Worm (Caenorhabditis elegans) whole organism, L4 larva: ENCODE results near the gene cdc-50.B.

ENCODE experiments used
- F44E2.7 ChIP-seq: fragments of 200-800 bp; sonication (Bioruptor generic); IDR thresholded peaks from 2 replicates; pipeline ENCODE4 v2.1.2; 2022; ENCODE audit warnings: missing genetic modification characterization, missing compliant biosample characterization
- F49E8.2 ChIP-seq: sonication (generic microtip); optimal IDR thresholded peaks from 2 replicates; lab custom pipeline; 2016; ENCODE audit warnings: missing compliant biosample characterization, mild to moderate bottlenecking, missing genetic modification characterization, borderline replicate concordance
- R02D3.7 ChIP-seq: fragments of 150-350 bp; sonication (generic microtip); optimal IDR thresholded peaks from 3 replicates; lab custom pipeline; 2014; ENCODE audit warnings: missing biosample characterization, missing genetic modification characterization
- T26A8.4 ChIP-seq: fragments of 200-800 bp; sonication (Bioruptor generic); IDR thresholded peaks from 2 replicates; pipeline ENCODE4 v1.3.6; 2022; ENCODE audit warnings: missing genetic modification characterization, missing compliant biosample characterization
- aha-1 ChIP-seq: fragments of 150-350 bp; peaks from one replicate; lab custom pipeline; 2014; ENCODE audit warnings: missing biosample characterization, missing genetic modification characterization
- ama-1 ChIP-seq: fragments of 150-350 bp; optimal IDR thresholded peaks from 2 replicates; lab custom pipeline; 2014; ENCODE audit warnings: inconsistent platforms, mixed read lengths
- arid-1 ChIP-seq: fragments of 200-800 bp; sonication (Bioruptor generic); conservative IDR thresholded peaks from 2 replicates; pipeline ENCODE4 v1.3.6; 2022; ENCODE audit warnings: missing genetic modification reagents, missing genetic modification characterization, missing compliant biosample characterization
- ceh-20 ChIP-seq: fragments of 200-800 bp; sonication (Bioruptor generic); IDR thresholded peaks from 2 replicates; pipeline ENCODE4 v1.3.6; 2022; ENCODE audit warnings: missing genetic modification reagents, missing genetic modification characterization, missing compliant biosample characterization
- ceh-28 ChIP-seq: fragments of 150-350 bp; optimal IDR thresholded peaks from 2 replicates; lab custom pipeline; 2014; ENCODE audit warnings: missing biosample characterization, missing genetic modification reagents, missing genetic modification characterization
- ceh-32 ChIP-seq: sonication (generic microtip); optimal IDR thresholded peaks from 2 replicates; lab custom pipeline; 2016; ENCODE audit warnings: mild to moderate bottlenecking, missing genetic modification characterization, missing compliant biosample characterization; ENCODE audit not compliant: poor library complexity
- ceh-62 ChIP-seq: sonication (generic microtip); optimal IDR thresholded peaks from 2 replicates; lab custom pipeline; 2017; ENCODE audit warnings: missing biosample characterization, missing genetic modification characterization
- ceh-82 ChIP-seq: sonication (generic microtip); optimal IDR thresholded peaks from 2 replicates; lab custom pipeline; 2017; ENCODE audit warnings: missing biosample characterization, missing genetic modification characterization
- ces-1 ChIP-seq: fragments of 150-350 bp; sonication (generic microtip); optimal IDR thresholded peaks from 4 replicates; lab custom pipeline; 2014; ENCODE audit warnings: missing biosample characterization, missing genetic modification reagents, missing genetic modification characterization
- daf-16 ChIP-seq, 3 experiments: sonication (generic microtip); optimal IDR thresholded peaks; 2 replicates each; lab custom pipeline; 2016 to 2017; ENCODE audit warnings: missing genetic modification characterization in 3 of 3, missing genetic modification reagents in 3 of 3, mild to moderate bottlenecking in 2 of 3, missing compliant biosample characterization in 2 of 3, missing biosample characterization in 1 of 3, moderate library complexity in 1 of 3
- dmd-6 ChIP-seq: fragments of 200-800 bp; sonication (Bioruptor generic); IDR thresholded peaks from 2 replicates; pipeline ENCODE4 v1.3.6; 2022; ENCODE audit warnings: missing genetic modification reagents, missing genetic modification characterization, missing compliant biosample characterization
- duxl-1 ChIP-seq: sonication (generic microtip); optimal IDR thresholded peaks from 2 replicates; lab custom pipeline; 2016; ENCODE audit warnings: mild to moderate bottlenecking, missing genetic modification characterization, moderate library complexity, missing compliant biosample characterization; ENCODE audit not compliant: poor library complexity
- dve-1 ChIP-seq: sonication (generic microtip); optimal IDR thresholded peaks from 2 replicates; lab custom pipeline; 2017; ENCODE audit warnings: antibody characterized with exemption, mild to moderate bottlenecking, missing genetic modification characterization, missing compliant biosample characterization; ENCODE audit not compliant: insufficient read depth
- fkh-10 ChIP-seq: fragments of 150-350 bp; optimal IDR thresholded peaks from 2 replicates; lab custom pipeline; 2014; ENCODE audit warnings: missing biosample characterization, missing genetic modification reagents, missing genetic modification characterization
- hif-1 ChIP-seq, 2 experiments: sonication (generic microtip); optimal IDR thresholded peaks; 2 replicates each; lab custom pipeline; 2016 to 2017; ENCODE audit warnings: missing compliant biosample characterization in 2 of 2, missing genetic modification characterization in 2 of 2, missing genetic modification reagents in 2 of 2, missing genotype in 2 of 2, mild to moderate bottlenecking in 1 of 2
- hlh-11 ChIP-seq: fragments of 200-800 bp; sonication (Bioruptor generic); optimal IDR thresholded peaks from 2 replicates; lab custom pipeline; 2018; ENCODE audit warnings: mild to moderate bottlenecking, missing genetic modification characterization, missing compliant biosample characterization
- lim-7 ChIP-seq: fragments of 200-800 bp; sonication (Bioruptor generic); IDR thresholded peaks from 2 replicates; pipeline ENCODE4 v1.3.6; 2022; ENCODE audit warnings: missing genetic modification characterization, missing compliant biosample characterization
- lin-1 ChIP-seq: fragments of 200-800 bp; sonication (Bioruptor generic); IDR thresholded peaks from 2 replicates; pipeline ENCODE4 v1.3.6; 2022; ENCODE audit warnings: missing genetic modification reagents, missing genetic modification characterization, missing compliant biosample characterization
- lin-15B ChIP-seq: fragments of 150-350 bp; sonication (generic microtip); optimal IDR thresholded peaks from 3 replicates; lab custom pipeline; 2014; ENCODE audit warnings: missing biosample characterization, missing genetic modification characterization
- lin-29 ChIP-seq: fragments of 200-800 bp; sonication (Bioruptor generic); IDR thresholded peaks from 2 replicates; pipeline ENCODE4 v1.3.6; 2022; ENCODE audit warnings: missing genetic modification reagents, missing genetic modification characterization, missing compliant biosample characterization
- lsy-2 ChIP-seq, 2 experiments: fragments of 150-350 bp in 1 of 2; sonication (generic microtip) in 1 of 2; optimal IDR thresholded peaks; 2 replicates each; lab custom pipeline; 2014 to 2017; ENCODE audit warnings: missing biosample characterization in 2 of 2, missing genetic modification characterization in 2 of 2
- mdl-1 ChIP-seq, 2 experiments: fragments of 150-350 bp in 1 of 2; sonication (generic microtip) in 1 of 2; optimal IDR thresholded peaks; 2 replicates each; lab custom pipeline; 2014 to 2017; ENCODE audit warnings: missing biosample characterization in 2 of 2, missing genetic modification characterization in 2 of 2
- mep-1 ChIP-seq: fragments of 150-350 bp; sonication (generic microtip); optimal IDR thresholded peaks from 3 replicates; lab custom pipeline; 2014; ENCODE audit warnings: missing biosample characterization, missing genetic modification characterization
- nhr-10 ChIP-seq: fragments of 150-350 bp; optimal IDR thresholded peaks from 2 replicates; lab custom pipeline; 2014; ENCODE audit warnings: missing biosample characterization, missing genetic modification characterization
- nhr-11 ChIP-seq: fragments of 150-350 bp; optimal IDR thresholded peaks from 2 replicates; lab custom pipeline; 2014; ENCODE audit warnings: missing biosample characterization, missing genetic modification characterization
- nhr-28 ChIP-seq: fragments of 150-350 bp; optimal IDR thresholded peaks from 2 replicates; lab custom pipeline; 2014; ENCODE audit warnings: missing biosample characterization, missing genetic modification characterization
- nhr-48 ChIP-seq: sonication (generic microtip); optimal IDR thresholded peaks from 2 replicates; lab custom pipeline; 2016; ENCODE audit warnings: mild to moderate bottlenecking, missing genetic modification characterization, missing compliant biosample characterization
- pqm-1 ChIP-seq: sonication (generic microtip); optimal IDR thresholded peaks from 2 replicates; lab custom pipeline; 2017; ENCODE audit warnings: missing biosample characterization, missing genetic modification characterization
- skn-1 ChIP-seq: fragments of 150-350 bp; optimal IDR thresholded peaks from 2 replicates; lab custom pipeline; 2014; ENCODE audit warnings: missing biosample characterization, missing genetic modification characterization
- snpc-1.2 ChIP-seq: fragments of 200-800 bp; sonication (Bioruptor generic); IDR thresholded peaks from 2 replicates; pipeline ENCODE4 v1.3.6; 2022; ENCODE audit warnings: missing genetic modification reagents, missing genetic modification characterization, missing compliant biosample characterization
- snpc-4 ChIP-seq: fragments of 150-350 bp; optimal IDR thresholded peaks from 2 replicates; lab custom pipeline; 2014; ENCODE audit warnings: missing biosample characterization, missing genetic modification characterization
- spr-3 ChIP-seq: fragments of 200-800 bp; sonication (Bioruptor generic); optimal IDR thresholded peaks from 2 replicates; lab custom pipeline; 2018; ENCODE audit warnings: mild to moderate bottlenecking, missing genetic modification characterization, missing compliant biosample characterization
- tra-1 ChIP-seq: fragments of 200-800 bp; sonication (Bioruptor generic); IDR thresholded peaks from 2 replicates; pipeline ENCODE4 v1.3.6; 2022; ENCODE audit warnings: missing genetic modification reagents, missing genetic modification characterization, missing compliant biosample characterization
- unc-130 ChIP-seq: sonication (generic microtip); optimal IDR thresholded peaks from 2 replicates; lab custom pipeline; 2016; ENCODE audit warnings: missing genetic modification reagents, missing genetic modification characterization, missing compliant biosample characterization
- unc-62 ChIP-seq, 3 experiments: fragments of 150-350 bp in 1 of 3; sonication (generic microtip); optimal IDR thresholded peaks in 2 of 3; peaks in 1 of 3; 1 replicate in 1 of 3; 2 replicates in 2 of 3; lab custom pipeline; 2014 to 2017; ENCODE audit warnings: missing biosample characterization in 3 of 3, missing genetic modification characterization in 3 of 3, missing genetic modification reagents in 3 of 3, missing genotype in 1 of 3
- vab-7 ChIP-seq: fragments of 200-800 bp; sonication (Bioruptor generic); IDR thresholded peaks from 2 replicates; pipeline ENCODE4 v1.3.6; 2022; ENCODE audit warnings: missing genetic modification reagents, missing genetic modification characterization, missing compliant biosample characterization
- zag-1 ChIP-seq: fragments of 150-350 bp; optimal IDR thresholded peaks from 2 replicates; lab custom pipeline; 2014; ENCODE audit warnings: missing biosample characterization, missing genetic modification characterization
- zfp-2 ChIP-seq: sonication (generic microtip); optimal IDR thresholded peaks from 2 replicates; lab custom pipeline; 2016; ENCODE audit warnings: mild to moderate bottlenecking, missing genetic modification characterization, missing compliant biosample characterization
- zfp-3 ChIP-seq: fragments of 200-800 bp; sonication (Bioruptor generic); conservative IDR thresholded peaks from 2 replicates; pipeline ENCODE4 v1.3.6; 2022; ENCODE audit warnings: missing genetic modification reagents, missing genetic modification characterization, missing compliant biosample characterization

The cdc-50.B gene

DNA sequence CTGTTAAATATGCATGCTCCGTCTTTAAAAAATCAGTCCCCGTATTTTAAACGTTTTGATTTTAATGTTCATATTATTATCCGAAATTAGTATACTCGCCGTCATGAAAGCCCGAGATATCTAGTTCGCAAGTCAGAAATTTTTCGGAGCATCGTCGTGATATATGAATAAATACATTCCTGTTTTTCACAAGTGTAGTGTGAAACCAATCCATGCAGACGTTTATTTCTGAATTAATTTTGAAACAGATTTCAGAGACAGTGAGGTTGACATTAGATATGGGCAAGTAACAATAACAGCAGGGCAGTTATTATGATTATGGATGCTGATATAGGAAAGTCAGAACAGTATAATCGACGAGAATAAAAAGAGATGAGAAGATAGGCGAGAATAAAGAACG, 12.2 kb upstream of the cdc-50.B start:
- TF ChIP-seq ceh-82 (tag; lab: Kevin White, UChicago), result no peak
- no peak for TF ChIP-seq nhr-48 (tag; lab: Kevin White, UChicago)
- no peak for TF ChIP-seq T26A8.4 (GFP tag; lab: Robert Waterston, UW)
- no peak for TF ChIP-seq zag-1
- peak; percentile 34; the same call in 1 of the 2 replicates for TF ChIP-seq snpc-1.2 (GFP tag; lab: Robert Waterston, UW)
- TF ChIP-seq lim-7 (GFP tag; lab: Robert Waterston, UW), result no peak

- no peak for TF ChIP-seq ceh-28
- TF ChIP-seq zfp-2, result no peak
- TF ChIP-seq unc-130 (GFP tag; lab: Kevin White, UChicago), result no peak
- TF ChIP-seq hif-1 (tag; optimal IDR thresholded peaks at IDR 0.05; lab: Kevin White, UChicago), result no peak
- no peak for TF ChIP-seq ama-1
- TF ChIP-seq duxl-1 (tag; lab: Kevin White, UChicago), result no peak
- TF ChIP-seq snpc-1.2 (GFP tag; lab: Robert Waterston, UW), result 0 out of 2 replicates have a peak, but pooled peaks have one; percentile 6
Measured at ce11 chrIV:8754146-8754545, 10.5 kb upstream of the cdc-50.B start.

ce11 chrIV:8754727-8755126, 9.9 kb upstream of the cdc-50.B start, which contains the start of gene elli-1:
elli-1 (minus strand) TSS chrIV:8754827.
- TF ChIP-seq F49E8.2 (no peak), ceh-62 (tag; lab: Kevin White, UChicago) (no peak), ceh-32 (tag; lab: Kevin White, UChicago) (no peak), F44E2.7 (GFP tag; lab: Robert Waterston, UW) (no peak), ceh-28 (no peak), lin-29 (no peak)
- TF ChIP-seq, all 104 proteins: peak for 0

DNA sequence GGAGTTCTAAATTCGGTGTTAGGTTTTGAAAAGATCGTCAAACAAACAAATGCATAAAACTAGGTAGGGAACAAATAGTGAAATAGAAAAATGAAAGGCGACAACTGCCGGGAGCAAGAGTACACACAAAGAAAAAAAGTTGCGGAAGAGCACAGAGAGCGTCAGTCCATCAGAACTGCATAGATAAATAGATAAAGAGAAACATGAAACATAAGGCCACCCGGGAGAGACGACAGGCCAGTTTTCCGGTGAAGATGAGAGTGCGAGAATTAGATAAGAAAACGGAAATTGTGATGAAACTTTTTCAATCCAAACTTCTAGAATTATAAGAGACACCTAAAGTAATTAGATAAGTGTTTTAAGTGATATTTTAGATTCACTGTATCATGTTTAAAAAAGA, 6.9 kb upstream of the cdc-50.B start:
- TF ChIP-seq lsy-2 (tag; optimal IDR thresholded peaks at IDR 0.05; lab: Kevin White, UChicago) (peak in 1 of 2 experiments; percentile 4), aha-1 (peak; percentile 12), pqm-1 (peak; percentile 89), nhr-28 (tag; lab: Kevin White, UChicago) (peak; percentile 61), dve-1 (tag; lab: Kevin White, UChicago) (peak; percentile 59), tra-1 (GFP tag; lab: Robert Waterston, UW) (0 out of 2 replicates have a peak, but pooled peaks have one; percentile 44), lin-1 (GFP tag; lab: Robert Waterston, UW) (peak; percentile 71; the same call in 1 of the 2 replicates), skn-1 (tag; lab: Kevin White, UChicago) (no peak), hlh-11 (tag; lab: Kevin White, UChicago) (peak; percentile 73), ceh-62 (tag; lab: Kevin White, UChicago) (no peak), lin-29 (no peak), daf-16 (GFP tag; optimal IDR thresholded peaks at IDR 0.05; lab: Kevin White, UChicago) (no peak), daf-16 (tag; optimal IDR thresholded peaks at IDR 0.05; lab: Kevin White, UChicago) (peak; percentile 72), snpc-4 (tag; lab: Kevin White, UChicago) (no peak), unc-62 (GFP tag; optimal IDR thresholded peaks at IDR 0.05 in 1 of 2; lab: Kevin White, UChicago) (peak in 1 of 2 experiments; percentile 74), unc-62 (tag; optimal IDR thresholded peaks at IDR 0.05; lab: Kevin White, UChicago) (no peak), mdl-1 (tag; optimal IDR thresholded peaks at IDR 0.05; lab: Kevin White, UChicago) (peak in 1 of 2 experiments; percentile 14), nhr-11 (tag; lab: Kevin White, UChicago) (peak; percentile 7)

ce11 chrIV:8758620-8759019, 6.0 kb upstream of the cdc-50.B start:
- TF ChIP-seq nhr-28 (tag; lab: Kevin White, UChicago) (no peak), zag-1 (no peak), lin-15B (tag; lab: Kevin White, UChicago) (no peak), mdl-1 (tag; optimal IDR thresholded peaks at IDR 0.05; lab: Kevin White, UChicago) (no peak), duxl-1 (tag; lab: Kevin White, UChicago) (no peak), mep-1 (tag; lab: Kevin White, UChicago) (peak; percentile 40), fkh-10 (GFP tag; lab: Kevin White, UChicago) (peak; percentile 34), R02D3.7 (tag; lab: Kevin White, UChicago) (no peak), snpc-1.2 (GFP tag; lab: Robert Waterston, UW) (no peak), arid-1 (no peak), dmd-6 (GFP tag; lab: Robert Waterston, UW) (no peak), vab-7 (GFP tag; lab: Robert Waterston, UW) (no peak), F44E2.7 (GFP tag; lab: Robert Waterston, UW) (no peak), spr-3 (no peak), ceh-20 (GFP tag; lab: Robert Waterston, UW) (no peak), hlh-11 (tag; lab: Kevin White, UChicago) (peak; percentile 31), ces-1 (GFP tag; lab: Kevin White, UChicago) (no peak), nhr-10 (tag; lab: Kevin White, UChicago) (no peak), zfp-3 (GFP tag; lab: Robert Waterston, UW) (no peak)
